Fruit fly (Drosophila melanogaster) whole organism, embryonic: Measurements from ENCODE around the gene Usp10.

ENCODE experiments used
- Bteb2 ChIP-seq: fragments of 200-800 bp; sonication (Bioruptor generic); optimal IDR thresholded peaks from 2 replicates; lab custom pipeline; 2016; ENCODE audit warnings: missing biosample characterization, missing genetic modification characterization
- CG10654 ChIP-seq: fragments of 200-800 bp; sonication (Bioruptor generic); optimal IDR thresholded peaks from 2 replicates; lab custom pipeline; 2016; ENCODE audit warnings: missing biosample characterization, missing genetic modification characterization
- CG11085 ChIP-seq: fragments of 200-800 bp; sonication (Bioruptor generic); IDR thresholded peaks from 2 replicates; pipeline ENCODE4 v1.3.6; 2022; ENCODE audit warnings: missing biosample characterization, missing genetic modification characterization
- CG12659 ChIP-seq: fragments of 200-800 bp; sonication (Bioruptor generic); optimal IDR thresholded peaks from 3 replicates; lab custom pipeline; 2017; ENCODE audit warnings: mild to moderate bottlenecking, missing biosample characterization, missing genetic modification reagents, missing genetic modification characterization
- CG13287 ChIP-seq: fragments of 200-800 bp; sonication (Bioruptor generic); IDR thresholded peaks from 2 replicates; pipeline ENCODE4 v1.3.6; 2022; ENCODE audit warnings: missing biosample characterization, missing genetic modification characterization; ENCODE audit not compliant: partially characterized antibody
- CG14014 ChIP-seq: fragments of 200-800 bp; sonication (Bioruptor generic); IDR thresholded peaks from 2 replicates; pipeline ENCODE4 v1.3.6; 2022; ENCODE audit warnings: missing biosample characterization, missing genetic modification characterization
- CG14441 ChIP-seq: fragments of 200-800 bp; sonication (Bioruptor generic); IDR thresholded peaks from 2 replicates; pipeline ENCODE4 v1.3.6; 2022; ENCODE audit warnings: missing biosample characterization, missing genetic modification characterization
- CG17829 ChIP-seq: fragments of 200-800 bp; optimal IDR thresholded peaks from 2 replicates; lab custom pipeline; 2019; ENCODE audit warnings: missing biosample characterization, mild to moderate bottlenecking, missing genetic modification characterization, moderate library complexity
- CG3407 ChIP-seq: fragments of 200-800 bp; sonication (Bioruptor generic); optimal IDR thresholded peaks from 2 replicates; lab custom pipeline; 2018; ENCODE audit warnings: missing biosample characterization, mild to moderate bottlenecking, missing genetic modification characterization
- CG3726 ChIP-seq: fragments of 200-800 bp; sonication (Bioruptor generic); IDR thresholded peaks from 3 replicates; pipeline ENCODE4, ENCODE4 v1.3.6; 2022; ENCODE audit warnings: missing biosample characterization, missing genetic modification characterization
- CG4424 ChIP-seq: fragments of 200-800 bp; sonication (Bioruptor generic); optimal IDR thresholded peaks from 3 replicates; lab custom pipeline; 2016; ENCODE audit warnings: missing biosample characterization, missing genetic modification characterization
- CG4730 ChIP-seq: fragments of 200-800 bp; sonication (Bioruptor generic); IDR thresholded peaks from 2 replicates; pipeline ENCODE4 v1.3.6; 2022; ENCODE audit warnings: missing biosample characterization, missing genetic modification characterization
- CG6272 ChIP-seq: fragments of 200-800 bp; sonication (Bioruptor generic); IDR thresholded peaks from 2 replicates; pipeline ENCODE4 v1.3.6; 2022; ENCODE audit warnings: missing biosample characterization, missing genetic modification characterization
- CG7372 ChIP-seq: fragments of 200-800 bp; sonication (Bioruptor generic); IDR thresholded peaks from 2 replicates; pipeline ENCODE4 v1.3.6; 2022; ENCODE audit warnings: missing biosample characterization, missing genetic modification characterization
- CG9817 ChIP-seq: fragments of 200-800 bp; sonication (Bioruptor generic); optimal IDR thresholded peaks from 2 replicates; lab custom pipeline; 2018; ENCODE audit warnings: missing biosample characterization, mild to moderate bottlenecking, missing genetic modification characterization, moderate library complexity
- CG9876 ChIP-seq: fragments of 200-800 bp; sonication (Bioruptor generic); optimal IDR thresholded peaks from 2 replicates; lab custom pipeline; 2016; ENCODE audit warnings: missing biosample characterization, missing genetic modification characterization
- Dip3 ChIP-seq: fragments of 200-800 bp; sonication (Bioruptor generic); optimal IDR thresholded peaks from 3 replicates; lab custom pipeline; 2016; ENCODE audit warnings: missing biosample characterization, missing genetic modification characterization
- Fer2 ChIP-seq: fragments of 200-800 bp; sonication (Bioruptor generic); optimal IDR thresholded peaks from 2 replicates; lab custom pipeline; 2018; ENCODE audit warnings: missing biosample characterization, mild to moderate bottlenecking, missing genetic modification characterization, moderate library complexity
- H2.0 ChIP-seq: fragments of 200-800 bp; sonication (Bioruptor generic); IDR thresholded peaks from 2 replicates; pipeline ENCODE4 v1.3.6; 2022; ENCODE audit warnings: missing biosample characterization, missing genetic modification characterization
- HLH3B ChIP-seq: fragments of 200-800 bp; sonication (Bioruptor generic); IDR thresholded peaks from 2 replicates; pipeline ENCODE4 v1.3.6; 2022; ENCODE audit warnings: missing biosample characterization, missing genetic modification characterization
- Hr3 ChIP-seq: fragments of 200-800 bp; sonication (Bioruptor generic); optimal IDR thresholded peaks from 3 replicates; lab custom pipeline; 2016; ENCODE audit warnings: missing biosample characterization, missing genetic modification characterization
- Jarid2 ChIP-seq: fragments of 200-800 bp; sonication (Bioruptor generic); optimal IDR thresholded peaks from 3 replicates; lab custom pipeline; 2017; ENCODE audit warnings: mild to moderate bottlenecking, missing biosample characterization, missing genetic modification reagents, missing genetic modification characterization
- Kr ChIP-seq: fragments of 200-800 bp; sonication (Bioruptor generic); optimal IDR thresholded peaks from 2 replicates; lab custom pipeline; 2017; ENCODE audit warnings: missing biosample characterization, mild to moderate bottlenecking, missing genetic modification characterization
- Lhr ChIP-seq: fragments of 200-800 bp; sonication (Bioruptor generic); optimal IDR thresholded peaks from 3 replicates; lab custom pipeline; 2017; ENCODE audit warnings: mild to moderate bottlenecking, missing biosample characterization, missing genetic modification reagents, missing genetic modification characterization
- Max ChIP-seq: fragments of 200-800 bp; sonication (Bioruptor generic); optimal IDR thresholded peaks from 2 replicates; lab custom pipeline; 2016; ENCODE audit warnings: missing biosample characterization, mild to moderate bottlenecking, missing genetic modification characterization
- NC2β ChIP-seq: fragments of 200-800 bp; sonication (Bioruptor generic); optimal IDR thresholded peaks from 2 replicates; lab custom pipeline; 2016; ENCODE audit warnings: missing biosample characterization, missing genetic modification characterization
- Optix ChIP-seq: fragments of 200-800 bp; sonication (Bioruptor generic); IDR thresholded peaks from 3 replicates; pipeline ENCODE4 v1.3.6; 2022; ENCODE audit warnings: missing biosample characterization, missing genetic modification characterization
- Poxn ChIP-seq: fragments of 200-800 bp; sonication (Bioruptor generic); IDR thresholded peaks from 2 replicates; pipeline ENCODE4 v1.3.6; 2022; ENCODE audit warnings: missing biosample characterization, missing genetic modification characterization
- Rx ChIP-seq: fragments of 200-800 bp; sonication (Bioruptor generic); IDR thresholded peaks from 2 replicates; pipeline ENCODE4 v1.3.6; 2022; ENCODE audit warnings: missing biosample characterization, missing genetic modification characterization
- Taf1 ChIP-seq: fragments of 200-800 bp; sonication (Bioruptor generic); IDR thresholded peaks from 2 replicates; pipeline ENCODE4 v1.3.6; 2022; ENCODE audit warnings: missing biosample characterization, missing genetic modification characterization
- ab ChIP-seq: fragments of 200-800 bp; sonication (Bioruptor generic); optimal IDR thresholded peaks from 2 replicates; lab custom pipeline; 2016; ENCODE audit warnings: missing biosample characterization, missing genetic modification characterization
- bab2 ChIP-seq: fragments of 200-800 bp; sonication (Bioruptor generic); optimal IDR thresholded peaks from 2 replicates; lab custom pipeline; 2016; ENCODE audit warnings: missing biosample characterization, missing genetic modification characterization
- btn ChIP-seq: fragments of 200-800 bp; sonication (Bioruptor generic); optimal IDR thresholded peaks from 2 replicates; lab custom pipeline; 2016; ENCODE audit warnings: missing biosample characterization, missing genetic modification characterization
- chm ChIP-seq: fragments of 200-800 bp; sonication (Bioruptor generic); IDR thresholded peaks from 2 replicates; pipeline ENCODE4 v1.3.6; 2022; ENCODE audit warnings: missing biosample characterization, missing genetic modification characterization
- dysf ChIP-seq: fragments of 200-800 bp; sonication (Bioruptor generic); IDR thresholded peaks from 3 replicates; pipeline ENCODE4 v1.3.6; 2022; ENCODE audit warnings: missing biosample characterization, missing genetic modification characterization
- en ChIP-seq: fragments of 200-800 bp; sonication (Bioruptor generic); optimal IDR thresholded peaks from 2 replicates; lab custom pipeline; 2016; ENCODE audit warnings: missing biosample characterization, missing genetic modification characterization
- eve ChIP-seq, 2 experiments: fragments of >200 bp; optimal IDR thresholded peaks; 2 replicates each; lab custom pipeline; 2017; ENCODE audit warnings: missing biosample characterization in 2 of 2, missing genetic modification characterization in 2 of 2
- eyg ChIP-seq: fragments of 200-800 bp; sonication (Bioruptor generic); optimal IDR thresholded peaks from 3 replicates; lab custom pipeline; 2016; ENCODE audit warnings: missing biosample characterization, missing genetic modification characterization
- gem ChIP-seq: fragments of 200-800 bp; sonication (Bioruptor generic); optimal IDR thresholded peaks from 2 replicates; lab custom pipeline; 2019; ENCODE audit warnings: missing biosample characterization, mild to moderate bottlenecking, missing genetic modification characterization, moderate library complexity
- grn ChIP-seq: fragments of 200-800 bp; sonication (Bioruptor generic); optimal IDR thresholded peaks from 3 replicates; lab custom pipeline; 2017; ENCODE audit warnings: missing biosample characterization, missing genetic modification characterization
- ham ChIP-seq: fragments of 200-800 bp; sonication (Bioruptor generic); IDR thresholded peaks from 2 replicates; pipeline ENCODE4 v1.3.6; 2022; ENCODE audit warnings: missing biosample characterization, missing genetic modification characterization
- hth ChIP-seq: fragments of >200 bp; optimal IDR thresholded peaks from 2 replicates; lab custom pipeline; 2017; ENCODE audit warnings: inconsistent platforms
- ind ChIP-seq: fragments of 200-800 bp; sonication (Bioruptor generic); optimal IDR thresholded peaks from 3 replicates; lab custom pipeline; 2016; ENCODE audit warnings: missing biosample characterization, missing genetic modification characterization
- kni ChIP-seq: fragments of 200-800 bp; sonication (Bioruptor generic); optimal IDR thresholded peaks from 3 replicates; lab custom pipeline; 2017; ENCODE audit warnings: mild to moderate bottlenecking, missing biosample characterization, missing genetic modification reagents, missing genetic modification characterization
- p53 ChIP-seq: fragments of 200-800 bp; sonication (Bioruptor generic); optimal IDR thresholded peaks from 2 replicates; lab custom pipeline; 2016; ENCODE audit warnings: missing biosample characterization, missing genetic modification characterization
- repo ChIP-seq: fragments of 200-800 bp; sonication (Bioruptor generic); optimal IDR thresholded peaks from 2 replicates; lab custom pipeline; 2016; ENCODE audit warnings: missing biosample characterization, missing genetic modification characterization
- schlank ChIP-seq: fragments of 200-800 bp; sonication (Bioruptor generic); optimal IDR thresholded peaks from 2 replicates; lab custom pipeline; 2018; ENCODE audit warnings: missing biosample characterization, mild to moderate bottlenecking, missing genetic modification characterization
- sima ChIP-seq: fragments of 200-800 bp; sonication (Bioruptor generic); optimal IDR thresholded peaks from 2 replicates; lab custom pipeline; 2016; ENCODE audit warnings: missing biosample characterization, missing genetic modification characterization
- slou ChIP-seq: fragments of 200-800 bp; sonication (Bioruptor generic); optimal IDR thresholded peaks from 3 replicates; lab custom pipeline; 2016; ENCODE audit warnings: missing biosample characterization, missing genetic modification characterization
- tll ChIP-seq, 2 experiments: fragments of 200-800 bp in 1 of 2; fragments of >200 bp in 1 of 2; sonication (Bioruptor generic) in 1 of 2; optimal IDR thresholded peaks; 2 replicates each; lab custom pipeline; 2017 to 2019; ENCODE audit warnings: missing biosample characterization in 2 of 2, missing genetic modification characterization in 2 of 2, mild to moderate bottlenecking in 1 of 2, moderate library complexity in 1 of 2
- zfh2 ChIP-seq: fragments of 200-800 bp; sonication (Bioruptor generic); optimal IDR thresholded peaks from 2 replicates; lab custom pipeline; 2016; ENCODE audit warnings: missing biosample characterization, missing genetic modification characterization

The Usp10 gene

dm6 chr3L:895314-895980, 23.7 kb downstream of the Usp10 start, which contains the start of gene CG34056 (continued):
- peak; percentile 83 for TF ChIP-seq Fer2 (tag; lab: Kevin White, UChicago)
- TF ChIP-seq CG11085 (GFP tag; lab: Robert Waterston, UW), result peak; percentile 82
- TF ChIP-seq Optix (GFP tag; lab: Robert Waterston, UW), result peak; percentile 85
- peak; percentile 95 for TF ChIP-seq CG4730 (GFP tag; lab: Robert Waterston, UW)
- TF ChIP-seq sima (GFP tag; lab: Kevin White, UChicago), result peak; percentile 65
- peak; percentile 64 for TF ChIP-seq NC2β
- peak; percentile 75 for TF ChIP-seq zfh2 (GFP tag; lab: Kevin White, UChicago)
- TF ChIP-seq CG17829, result peak; percentile 95
- TF ChIP-seq Dip3 (GFP tag; lab: Kevin White, UChicago), result peak; percentile 75
- TF ChIP-seq CG3726 (GFP tag; lab: Robert Waterston, UW), result peak; percentile 87
- no peak for TF ChIP-seq hth
- TF ChIP-seq ham (GFP tag; lab: Robert Waterston, UW), result peak; percentile 79; the same call in 1 of the 2 replicates
- peak; percentile 97 for TF ChIP-seq HLH3B (GFP tag; lab: Robert Waterston, UW)
- peak; percentile 95 for TF ChIP-seq gem (tag; lab: Kevin White, UChicago)
- peak; percentile 70 for TF ChIP-seq kni (GFP tag; lab: Kevin White, UChicago)
- TF ChIP-seq slou (GFP tag; lab: Kevin White, UChicago), result peak; percentile 59
- peak; percentile 95 for TF ChIP-seq CG14014 (GFP tag; lab: Robert Waterston, UW)
- peak; percentile 90 for TF ChIP-seq CG10654
- TF ChIP-seq CG9817 (tag; lab: Kevin White, UChicago), result peak; percentile 85
- peak; percentile 94 for TF ChIP-seq ind (GFP tag; lab: Kevin White, UChicago)
- TF ChIP-seq Lhr (GFP tag; lab: Kevin White, UChicago), result peak; percentile 44
- TF ChIP-seq p53, result peak; percentile 52
- peak; percentile 71 for TF ChIP-seq Poxn
- no peak for TF ChIP-seq eve (GFP tag; optimal IDR thresholded peaks at IDR 0.05; lab: Kevin White, UChicago)
- peak; percentile 83 for TF ChIP-seq eyg (GFP tag; lab: Kevin White, UChicago)
- peak; percentile 54 for TF ChIP-seq en (GFP tag; lab: Kevin White, UChicago)
- peak in 1 of 2 experiments; percentile 7 for TF ChIP-seq tll (GFP tag; optimal IDR thresholded peaks at IDR 0.05; lab: Kevin White, UChicago)
- peak; percentile 68 for TF ChIP-seq btn (GFP tag; lab: Kevin White, UChicago)
- TF ChIP-seq CG14441, result peak; percentile 95
- TF ChIP-seq Bteb2 (GFP tag; lab: Kevin White, UChicago), result peak; percentile 74
- TF ChIP-seq Taf1 (GFP tag; lab: Robert Waterston, UW), result peak; percentile 84
- TF ChIP-seq Max (GFP tag; lab: Kevin White, UChicago), result peak; percentile 92
- peak; percentile 86 for TF ChIP-seq CG12659 (GFP tag; lab: Kevin White, UChicago)
- TF ChIP-seq chm, result peak; percentile 95
- TF ChIP-seq Hr3 (GFP tag; lab: Kevin White, UChicago), result peak; percentile 79
- no peak for TF ChIP-seq ab (GFP tag; lab: Kevin White, UChicago)
- no peak for TF ChIP-seq Kr (GFP tag; lab: Kevin White, UChicago)
- TF ChIP-seq CG6272 (GFP tag; lab: Robert Waterston, UW), result peak; percentile 90
- TF ChIP-seq H2.0 (GFP tag; lab: Robert Waterston, UW), result peak; percentile 92
- peak; percentile 65 for TF ChIP-seq Jarid2 (GFP tag; lab: Kevin White, UChicago)
- peak; percentile 73 for TF ChIP-seq repo (GFP tag; lab: Kevin White, UChicago)
- peak; percentile 76 for TF ChIP-seq bab2 (GFP tag; lab: Kevin White, UChicago)
- no peak for TF ChIP-seq CG9876 (GFP tag; lab: Kevin White, UChicago)
- TF ChIP-seq Rx (GFP tag; lab: Robert Waterston, UW), result peak; percentile 96
- peak; percentile 97 for TF ChIP-seq dysf (GFP tag; lab: Robert Waterston, UW)
- no peak for TF ChIP-seq CG13287 (GFP tag; lab: Robert Waterston, UW)
- TF ChIP-seq schlank, result peak; percentile 49
- no peak for TF ChIP-seq grn (GFP tag; lab: Kevin White, UChicago)
- TF ChIP-seq CG7372, result peak; percentile 96
- TF ChIP-seq CG4424 (GFP tag; lab: Kevin White, UChicago), result peak; percentile 95
- TF ChIP-seq CG3407 (GFP tag; lab: Kevin White, UChicago), result peak; percentile 84
